Worm (Caenorhabditis elegans): ENCODE data around the gene K08C7.1.
"Not testable (repeated sequence)": the region's sequence is repeated elsewhere in the genome, so short reads cannot be mapped to it uniquely, and the experiment has no call there.

K08C7.1 gene

ce11 chrIV:10666523-10666922 is 9.9 kb downstream of the K08C7.1 start, which contains the start of gene epi-1:
Gene epi-1 (plus strand): TSS chrIV:10666823.
- TF ChIP-seq unc-62 (GFP tag; optimal IDR thresholded peaks at IDR 0.05), result no peak

DNA sequence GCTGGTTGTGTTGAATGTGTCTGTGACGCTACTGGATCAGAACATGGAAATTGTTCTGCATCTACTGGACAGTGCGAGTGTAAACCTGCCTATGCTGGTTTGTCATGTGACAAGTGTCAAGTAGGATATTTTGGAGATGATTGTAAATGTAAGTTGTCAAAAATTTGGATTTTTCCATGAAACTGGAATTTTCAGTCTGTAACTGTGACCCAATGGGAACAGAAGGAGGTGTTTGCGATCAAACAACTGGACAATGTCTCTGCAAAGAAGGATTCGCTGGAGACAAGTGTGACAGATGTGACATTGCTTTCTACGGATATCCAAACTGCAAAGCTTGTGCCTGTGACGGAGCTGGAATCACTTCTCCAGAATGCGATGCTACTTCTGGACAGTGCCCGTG is 11.9 kb downstream of the K08C7.1 start:
- TF ChIP-seq unc-62 (GFP tag; optimal IDR thresholded peaks at IDR 0.05), result no peak

DNA sequence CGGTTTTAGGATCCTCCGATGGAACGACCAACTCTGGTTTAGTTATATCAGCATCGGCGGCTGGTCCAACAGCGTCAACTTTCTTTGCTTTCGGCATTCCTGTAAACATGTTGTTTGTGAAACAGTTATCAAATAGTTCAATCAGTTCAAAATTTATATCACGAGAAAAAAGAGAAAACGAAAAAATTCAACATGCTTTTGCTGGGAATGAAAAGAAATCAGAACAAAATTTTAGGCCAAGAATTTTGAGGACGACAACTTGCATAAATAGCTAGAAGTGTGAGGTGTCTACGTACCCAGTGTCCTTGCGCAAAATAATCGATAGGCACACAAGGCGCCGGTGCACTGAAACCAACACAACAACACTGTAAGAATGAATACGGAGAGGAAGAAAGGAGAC is 23.8 kb downstream of the K08C7.1 start, which contains the start of gene K08C7.4:
Gene K08C7.4 (minus strand): TSS at position 101 of the 400 bp plus-strand sequence.
- no peak for TF ChIP-seq unc-62 (GFP tag; optimal IDR thresholded peaks at IDR 0.05)

- no peak for TF ChIP-seq unc-62 (GFP tag; optimal IDR thresholded peaks at IDR 0.05)
Observed at ce11 chrIV:10682155-10682749, 25.6 kb downstream of the K08C7.1 start, which contains the start of gene fmo-2. Gene fmo-2 (plus strand): TSS chrIV:10682524.

DNA sequence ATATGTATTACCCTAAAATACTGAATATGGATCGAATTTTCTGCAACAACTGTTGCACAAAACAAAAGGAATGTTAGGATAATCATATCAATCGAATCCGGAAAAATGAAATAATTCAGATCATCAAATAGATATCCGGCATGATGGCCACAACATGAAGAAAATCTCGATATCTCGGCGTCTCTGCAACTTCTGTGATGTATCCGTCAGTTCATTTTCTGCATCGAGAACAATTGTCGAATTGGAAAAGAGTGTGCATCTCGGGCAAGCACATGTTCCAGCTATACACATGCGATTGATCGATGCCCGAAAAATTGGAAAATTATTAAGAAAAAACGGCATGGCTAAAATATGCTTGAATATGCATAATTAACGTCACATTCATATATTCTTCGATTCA is 29.1 kb downstream of the K08C7.1 start, which contains the start of the genes K08C7.6 and R102.1:
Gene K08C7.6 (minus strand): TSS at position 101 of the 400 bp plus-strand sequence.
Gene R102.1 (plus strand): TSS at position 291 of the 400 bp plus-strand sequence.
- TF ChIP-seq unc-62 (GFP tag; optimal IDR thresholded peaks at IDR 0.05), result no peak

DNA sequence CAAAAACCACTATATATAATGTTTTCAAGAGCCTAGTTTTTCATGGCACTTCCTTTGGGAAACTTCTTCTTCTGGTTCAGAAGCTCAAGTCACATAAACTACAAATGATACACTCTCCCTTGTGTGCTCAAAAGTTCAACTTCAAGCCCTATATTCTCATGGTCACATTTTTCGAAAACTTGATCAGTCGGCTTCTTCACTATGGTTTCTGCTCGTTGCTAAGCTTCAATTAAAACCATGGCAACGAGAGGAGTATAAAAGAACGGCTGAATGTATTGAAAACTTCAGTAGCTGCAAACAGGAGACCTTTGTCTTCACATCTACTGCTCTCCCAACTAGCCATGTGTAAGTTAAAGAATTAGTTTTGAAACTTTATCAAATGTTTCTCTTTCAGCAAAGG is 30.7 kb downstream of the K08C7.1 start, which contains the start of gene R102.2:
Gene R102.2 (plus strand): TSS at position 301 of the 400 bp plus-strand sequence.
- not testable (repeated sequence) for TF ChIP-seq unc-62 (GFP tag; optimal IDR thresholded peaks at IDR 0.05)

DNA sequence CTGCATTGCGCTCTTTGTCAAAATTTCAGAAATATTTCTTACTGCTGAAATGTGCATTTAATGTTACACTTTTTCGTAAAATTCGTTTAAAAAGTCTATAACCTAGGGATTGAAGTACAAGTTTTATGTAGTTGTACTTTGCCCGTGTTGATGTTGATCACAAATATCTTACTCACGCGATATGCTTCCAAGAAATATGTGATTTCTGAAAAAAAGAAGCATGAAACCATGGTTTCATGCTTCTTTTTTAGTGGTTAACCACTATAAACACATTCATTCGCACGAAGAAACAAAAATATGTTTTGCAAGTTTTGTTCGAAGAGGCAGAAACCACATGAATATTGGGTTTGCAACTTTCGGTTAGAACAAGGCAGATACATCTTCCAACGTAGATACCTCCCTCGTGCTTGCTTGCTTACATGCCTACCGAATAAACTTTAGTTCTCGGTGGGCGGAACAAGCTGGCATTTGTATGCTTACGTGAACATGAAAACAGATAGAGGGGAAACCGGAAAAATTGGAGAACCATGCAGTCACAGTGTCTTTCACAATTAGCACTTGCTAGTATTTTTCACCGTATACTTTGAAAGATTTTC is 32.5 kb downstream of the K08C7.1 start, which contains the start of gene R102.3:
Gene R102.3 (plus strand): TSS at position 546 of the 596 bp plus-strand sequence.
- TF ChIP-seq unc-62 (GFP tag; optimal IDR thresholded peaks at IDR 0.05), result no peak

DNA sequence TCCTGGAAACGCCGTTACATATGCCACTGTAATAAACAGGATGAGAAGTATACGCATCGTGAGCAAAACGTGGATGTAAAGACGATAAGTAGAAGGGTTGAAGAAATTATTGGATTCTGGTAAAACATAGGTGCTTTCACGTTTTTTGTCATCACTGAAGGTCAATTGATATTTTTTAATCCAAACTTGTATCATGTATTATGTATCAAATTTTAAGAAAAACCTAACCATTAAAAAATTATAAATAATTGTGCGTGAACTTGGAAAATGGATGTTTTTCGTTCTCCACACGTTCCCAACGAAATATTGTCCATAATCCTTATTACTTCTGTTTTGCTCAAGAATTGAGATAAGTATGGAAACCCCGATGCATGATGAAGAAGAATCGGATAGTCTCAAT is 33.5 kb downstream of the K08C7.1 start, which contains the start of gene R102.8:
Gene R102.8 (minus strand): TSS at position 101 of the 400 bp plus-strand sequence.
- no peak for TF ChIP-seq unc-62 (GFP tag; optimal IDR thresholded peaks at IDR 0.05)

DNA sequence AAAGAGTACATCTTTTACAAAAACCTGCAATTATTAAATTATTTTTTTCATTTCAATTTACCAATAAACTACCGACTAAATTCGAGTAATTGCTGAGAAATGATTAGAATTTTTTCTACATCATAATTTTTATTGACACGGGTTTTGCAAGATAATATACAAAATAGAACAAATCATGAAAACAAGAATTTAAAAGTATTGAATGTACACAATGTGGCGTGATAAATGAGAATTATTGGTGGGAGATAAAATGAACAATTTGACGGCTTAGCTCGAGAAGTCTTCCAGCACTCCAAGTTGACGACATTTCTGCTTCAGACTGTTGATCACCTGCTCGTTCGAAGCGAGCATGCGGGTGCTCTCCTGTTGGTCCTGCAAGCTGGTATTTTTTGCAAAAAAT is 38.6 kb downstream of the K08C7.1 start, which contains the start of gene R102.4:
Gene R102.4 (minus strand): TSS at position 101 of the 400 bp plus-strand sequence.
- no peak for TF ChIP-seq unc-62 (GFP tag; optimal IDR thresholded peaks at IDR 0.05)

ce11 chrIV:10697022-10697979 is 40.7 kb downstream of the K08C7.1 start, which contains the start of gene allo-1:
Gene allo-1 (minus strand): TSS chrIV:10697072.
- TF ChIP-seq unc-62 (GFP tag; optimal IDR thresholded peaks at IDR 0.05), result no peak

DNA sequence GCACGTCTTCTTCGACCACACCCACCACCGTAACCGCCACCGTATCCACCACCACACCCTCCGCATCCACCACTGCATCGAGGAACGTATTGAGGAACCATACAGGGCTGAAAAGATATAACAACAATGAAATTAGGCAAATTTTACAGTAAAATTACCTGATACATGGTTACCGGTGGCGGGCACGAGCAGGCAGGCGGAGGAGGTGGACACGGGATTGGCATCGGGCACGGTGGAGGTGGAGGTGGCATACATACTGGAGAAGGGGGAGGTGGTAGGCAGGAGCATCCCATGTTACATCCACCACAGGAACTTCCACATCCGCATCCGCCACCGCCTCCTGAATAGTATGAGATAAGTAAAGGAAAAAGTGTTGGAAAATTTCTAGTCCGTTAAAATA is 41.9 kb downstream of the K08C7.1 start:
- no peak for TF ChIP-seq unc-62 (GFP tag; optimal IDR thresholded peaks at IDR 0.05)

- TF ChIP-seq unc-62 (GFP tag; optimal IDR thresholded peaks at IDR 0.05), result no peak
Observed at ce11 chrIV:10699000-10699399, 42.4 kb downstream of the K08C7.1 start.

- TF ChIP-seq unc-62 (GFP tag; optimal IDR thresholded peaks at IDR 0.05), result no peak
Observed at ce11 chrIV:10699660-10700059, 43.0 kb downstream of the K08C7.1 start, which contains the start of gene R102.11. Gene R102.11 (minus strand): TSS chrIV:10699760.

DNA sequence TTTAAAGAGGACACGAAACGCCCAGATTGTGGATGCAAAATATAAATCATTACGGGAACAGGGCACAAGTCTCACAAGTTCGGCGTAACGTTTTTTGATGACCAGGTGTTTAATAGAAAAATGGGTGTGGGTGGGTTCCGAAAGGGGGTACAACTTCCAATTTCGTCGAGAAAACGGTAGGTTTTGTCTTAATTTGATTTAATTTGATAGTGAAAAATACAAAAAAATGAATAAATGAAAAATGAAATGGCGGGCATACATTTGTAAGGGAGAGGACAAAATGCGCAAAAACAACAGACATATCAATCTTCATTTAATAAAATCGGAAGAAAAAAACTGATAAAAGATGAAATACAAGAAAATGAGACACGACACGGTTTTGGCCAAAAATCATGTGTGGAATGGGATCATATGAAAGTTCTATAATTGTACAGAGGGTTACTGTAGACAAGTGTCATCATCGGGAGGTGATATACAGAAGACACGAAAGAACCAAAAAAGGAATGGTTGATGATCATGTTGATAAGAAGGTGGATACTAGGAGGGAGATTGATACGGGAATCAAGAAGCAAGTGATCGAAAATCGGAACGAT is 45.4 kb downstream of the K08C7.1 start:
- no peak for TF ChIP-seq unc-62 (GFP tag; optimal IDR thresholded peaks at IDR 0.05)

ce11 chrIV:10705176-10705575 is 48.6 kb downstream of the K08C7.1 start, which contains the start of gene R102.10:
Gene R102.10 (plus strand): TSS chrIV:10705476.
- no peak for TF ChIP-seq unc-62 (GFP tag; optimal IDR thresholded peaks at IDR 0.05)
